Worm (Caenorhabditis elegans): ENCODE data around the gene ugt-15.

DNA sequence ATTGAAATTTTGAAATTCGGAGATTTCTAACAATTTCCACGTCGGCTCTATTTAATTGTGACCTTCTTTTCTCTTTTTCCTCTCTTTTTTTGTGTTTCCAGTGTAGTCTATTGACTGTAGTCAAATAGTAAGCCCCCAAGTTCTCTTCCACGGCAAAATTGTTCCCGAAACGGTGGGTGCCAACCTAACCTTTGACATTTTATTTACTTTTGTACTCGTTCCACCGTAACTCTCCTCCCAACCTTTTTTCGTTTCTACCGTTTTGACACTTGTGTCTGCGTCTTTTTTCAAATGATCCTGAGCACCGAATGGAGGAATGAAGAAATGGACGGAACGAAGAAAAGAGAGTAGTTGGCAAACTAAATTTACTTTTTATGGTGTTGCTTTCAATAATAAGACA lies 43.4 kb downstream of the ugt-15 start:
- TF ChIP-seq ceh-82 (tag; optimal IDR thresholded peaks at IDR 0.05), result no peak
- TF ChIP-seq crh-2 (tag; optimal IDR thresholded peaks at IDR 0.05), result no peak
- TF ChIP-seq egl-27 (tag; optimal IDR thresholded peaks at IDR 0.05), result no peak
- TF ChIP-seq mab-5 (tag; optimal IDR thresholded peaks at IDR 0.05), result no peak
- no peak for TF ChIP-seq unc-39 (tag; optimal IDR thresholded peaks at IDR 0.05)
- TF ChIP-seq ZK546.5 (tag; optimal IDR thresholded peaks at IDR 0.05), result no peak
- TF ChIP-seq elt-1 (tag; optimal IDR thresholded peaks at IDR 0.05), result no peak
- TF ChIP-seq unc-62 (GFP tag; optimal IDR thresholded peaks at IDR 0.05), result no peak
- TF ChIP-seq nhr-12 (tag; optimal IDR thresholded peaks at IDR 0.05), result no peak
- TF ChIP-seq mdl-1 (tag; optimal IDR thresholded peaks at IDR 0.05), result no peak
- TF ChIP-seq ztf-11 (tag; optimal IDR thresholded peaks at IDR 0.05), result no peak

All from whole organism, L2 larva.